Fruit fly (Drosophila melanogaster) whole organism, embryonic: ENCODE results near the gene Ire1.

Experiments used
- Antp ChIP-seq: fragments of 200-800 bp; sonication (Bioruptor generic); optimal IDR thresholded peaks from 3 replicates; lab custom pipeline; 2016; ENCODE audit warnings: missing biosample characterization, missing genetic modification characterization
- Atf6 ChIP-seq: fragments of 200-800 bp; sonication (Bioruptor generic); IDR thresholded peaks from 2 replicates; pipeline ENCODE4 v1.3.6; 2022; ENCODE audit warnings: missing biosample characterization, missing genetic modification characterization
- BEAF-32 ChIP-seq: fragments of 200-800 bp; sonication (Bioruptor generic); optimal IDR thresholded peaks from 3 replicates; lab custom pipeline; 2017; ENCODE audit warnings: missing biosample characterization, missing genetic modification characterization, mild to moderate bottlenecking, moderate library complexity, missing genetic modification reagents
- Bteb2 ChIP-seq: fragments of 200-800 bp; sonication (Bioruptor generic); optimal IDR thresholded peaks from 2 replicates; lab custom pipeline; 2016; ENCODE audit warnings: missing biosample characterization, missing genetic modification characterization
- CG10543 ChIP-seq: fragments of 200-800 bp; sonication (Bioruptor generic); optimal IDR thresholded peaks from 3 replicates; lab custom pipeline; 2017; ENCODE audit warnings: missing biosample characterization, mild to moderate bottlenecking, missing genetic modification characterization, moderate library complexity
- CG10565 ChIP-seq: fragments of 200-800 bp; sonication (Bioruptor generic); optimal IDR thresholded peaks from 3 replicates; lab custom pipeline; 2016; ENCODE audit warnings: missing biosample characterization, mild to moderate bottlenecking, missing genetic modification characterization
- CG10654 ChIP-seq: fragments of 200-800 bp; sonication (Bioruptor generic); optimal IDR thresholded peaks from 2 replicates; lab custom pipeline; 2016; ENCODE audit warnings: missing biosample characterization, missing genetic modification characterization
- CG11085 ChIP-seq: fragments of 200-800 bp; sonication (Bioruptor generic); IDR thresholded peaks from 2 replicates; pipeline ENCODE4 v1.3.6; 2022; ENCODE audit warnings: missing biosample characterization, missing genetic modification characterization
- CG12769 ChIP-seq: fragments of 200-800 bp; sonication (Bioruptor generic); optimal IDR thresholded peaks from 2 replicates; lab custom pipeline; 2019; ENCODE audit warnings: missing biosample characterization, mild to moderate bottlenecking, missing genetic modification characterization, moderate library complexity
- CG13287 ChIP-seq: fragments of 200-800 bp; sonication (Bioruptor generic); IDR thresholded peaks from 2 replicates; pipeline ENCODE4 v1.3.6; 2022; ENCODE audit warnings: missing biosample characterization, missing genetic modification characterization; ENCODE audit not compliant: partially characterized antibody
- CG15073 ChIP-seq: fragments of 200-800 bp; sonication (Bioruptor generic); optimal IDR thresholded peaks from 2 replicates; lab custom pipeline; 2016; ENCODE audit warnings: missing biosample characterization, missing genetic modification characterization
- CG1529 ChIP-seq: fragments of 200-800 bp; sonication (Bioruptor generic); optimal IDR thresholded peaks from 3 replicates; lab custom pipeline; 2018; ENCODE audit warnings: missing biosample characterization, missing genetic modification characterization
- CG16815 ChIP-seq: fragments of 200-800 bp; sonication (Bioruptor generic); optimal IDR thresholded peaks from 3 replicates; lab custom pipeline; 2017; ENCODE audit warnings: missing biosample characterization, mild to moderate bottlenecking, missing genetic modification characterization
- CG17328 ChIP-seq: fragments of 200-800 bp; sonication (Bioruptor generic); IDR thresholded peaks from 2 replicates; pipeline ENCODE4 v1.3.6; 2022; ENCODE audit warnings: missing biosample characterization, missing genetic modification characterization
- CG17912 ChIP-seq: fragments of 200-800 bp; sonication (Bioruptor generic); optimal IDR thresholded peaks from 2 replicates; lab custom pipeline; 2018; ENCODE audit warnings: missing biosample characterization, mild to moderate bottlenecking, missing genetic modification characterization
- CG18476 ChIP-seq: fragments of 200-800 bp; sonication (Bioruptor generic); optimal IDR thresholded peaks from 2 replicates; lab custom pipeline; 2016; ENCODE audit warnings: missing biosample characterization, mild to moderate bottlenecking, missing genetic modification characterization
- CG30431 ChIP-seq: fragments of 200-800 bp; sonication (Bioruptor generic); optimal IDR thresholded peaks from 2 replicates; lab custom pipeline; 2017; ENCODE audit warnings: missing biosample characterization, missing genetic modification characterization
- CG3847 ChIP-seq: fragments of 200-800 bp; sonication (Bioruptor generic); IDR thresholded peaks from 2 replicates; pipeline ENCODE4 v1.3.6; 2022; ENCODE audit warnings: missing biosample characterization, missing genetic modification characterization
- CG5245 ChIP-seq: fragments of 200-800 bp; sonication (Bioruptor generic); optimal IDR thresholded peaks from 3 replicates; lab custom pipeline; 2016; ENCODE audit warnings: missing biosample characterization, missing genetic modification characterization
- CG5953 ChIP-seq: fragments of 200-800 bp; sonication (Bioruptor generic); IDR thresholded peaks from 2 replicates; pipeline ENCODE4 v1.3.6; 2022; ENCODE audit warnings: missing biosample characterization, missing genetic modification characterization
- CG6254 ChIP-seq: fragments of 200-800 bp; sonication (Bioruptor generic); optimal IDR thresholded peaks from 3 replicates; lab custom pipeline; 2017; ENCODE audit warnings: mild to moderate bottlenecking, missing biosample characterization, missing genetic modification reagents, missing genetic modification characterization
- CG7271 ChIP-seq: fragments of 200-800 bp; sonication (Bioruptor generic); optimal IDR thresholded peaks from 2 replicates; lab custom pipeline; 2018; ENCODE audit warnings: missing biosample characterization, mild to moderate bottlenecking, missing genetic modification characterization, moderate library complexity
- CG7357 ChIP-seq: fragments of 200-800 bp; sonication (Bioruptor generic); IDR thresholded peaks from 3 replicates; pipeline ENCODE4 v1.3.6; 2022; ENCODE audit warnings: missing biosample characterization, missing genetic modification characterization
- CG7745 ChIP-seq: fragments of 200-800 bp; sonication (Bioruptor generic); optimal IDR thresholded peaks from 2 replicates; lab custom pipeline; 2018; ENCODE audit warnings: missing biosample characterization, mild to moderate bottlenecking, missing genetic modification characterization, moderate library complexity
- CG8089 ChIP-seq: fragments of 200-800 bp; sonication (Bioruptor generic); optimal IDR thresholded peaks from 3 replicates; lab custom pipeline; 2016; ENCODE audit warnings: missing biosample characterization, missing genetic modification characterization
- CG9727 ChIP-seq: fragments of 200-800 bp; sonication (Bioruptor generic); optimal IDR thresholded peaks from 3 replicates; lab custom pipeline; 2017; ENCODE audit warnings: missing biosample characterization, mild to moderate bottlenecking, missing genetic modification characterization
- CG9817 ChIP-seq: fragments of 200-800 bp; sonication (Bioruptor generic); optimal IDR thresholded peaks from 2 replicates; lab custom pipeline; 2018; ENCODE audit warnings: missing biosample characterization, mild to moderate bottlenecking, missing genetic modification characterization, moderate library complexity
- Drgx ChIP-seq: fragments of 200-800 bp; sonication (Bioruptor generic); IDR thresholded peaks from 2 replicates; pipeline ENCODE4 v1.3.6; 2022; ENCODE audit warnings: missing biosample characterization, missing genetic modification characterization
- Elba2 ChIP-seq: fragments of 200-800 bp; sonication (Bioruptor generic); optimal IDR thresholded peaks from 3 replicates; lab custom pipeline; 2016; ENCODE audit warnings: missing biosample characterization, missing genetic modification characterization
- H2.0 ChIP-seq: fragments of 200-800 bp; sonication (Bioruptor generic); IDR thresholded peaks from 2 replicates; pipeline ENCODE4 v1.3.6; 2022; ENCODE audit warnings: missing biosample characterization, missing genetic modification characterization
- Meics ChIP-seq: fragments of 200-800 bp; sonication (Bioruptor generic); optimal IDR thresholded peaks from 2 replicates; lab custom pipeline; 2017; ENCODE audit warnings: missing biosample characterization, mild to moderate bottlenecking, missing genetic modification characterization
- Nf-YA ChIP-seq: fragments of 200-800 bp; sonication (Bioruptor generic); IDR thresholded peaks from 2 replicates; pipeline ENCODE4 v1.3.6; 2022; ENCODE audit warnings: missing biosample characterization, missing genetic modification characterization
- Side ChIP-seq: fragments of 200-800 bp; sonication (Bioruptor generic); optimal IDR thresholded peaks from 2 replicates; lab custom pipeline; 2016; ENCODE audit warnings: missing biosample characterization, missing genetic modification characterization
- Xbp1 ChIP-seq: fragments of 200-800 bp; sonication (Bioruptor generic); optimal IDR thresholded peaks from 3 replicates; lab custom pipeline; 2016; ENCODE audit warnings: missing biosample characterization, mild to moderate bottlenecking, missing genetic modification characterization
- YL-1 ChIP-seq: fragments of 200-800 bp; sonication (Bioruptor generic); optimal IDR thresholded peaks from 3 replicates; lab custom pipeline; 2017; ENCODE audit warnings: missing biosample characterization, mild to moderate bottlenecking, missing genetic modification characterization
- ac ChIP-seq: fragments of 200-800 bp; sonication (Bioruptor generic); optimal IDR thresholded peaks from 3 replicates; lab custom pipeline; 2017; ENCODE audit warnings: missing biosample characterization, mild to moderate bottlenecking, missing genetic modification characterization
- cas ChIP-seq: fragments of 200-800 bp; sonication (Bioruptor generic); IDR thresholded peaks from 2 replicates; pipeline ENCODE4 v1.3.6; 2022; ENCODE audit warnings: missing biosample characterization, missing genetic modification characterization
- ems ChIP-seq: fragments of 200-800 bp; sonication (Bioruptor generic); optimal IDR thresholded peaks from 3 replicates; lab custom pipeline; 2016; ENCODE audit warnings: missing biosample characterization, missing genetic modification characterization
- fd64A ChIP-seq: fragments of 200-800 bp; sonication (Bioruptor generic); optimal IDR thresholded peaks from 3 replicates; lab custom pipeline; 2018; ENCODE audit warnings: missing biosample characterization, mild to moderate bottlenecking, missing genetic modification characterization
- gsb-n ChIP-seq: fragments of 200-800 bp; sonication (Bioruptor generic); optimal IDR thresholded peaks from 3 replicates; lab custom pipeline; 2018; ENCODE audit warnings: missing biosample characterization, mild to moderate bottlenecking, missing genetic modification characterization
- hbn ChIP-seq: fragments of 200-800 bp; sonication (Bioruptor generic); IDR thresholded peaks from 2 replicates; pipeline ENCODE4 v1.3.6; 2022; ENCODE audit warnings: missing biosample characterization, missing genetic modification characterization; ENCODE audit not compliant: partially characterized antibody
- maf-S ChIP-seq: fragments of 200-800 bp; sonication (Bioruptor generic); optimal IDR thresholded peaks from 2 replicates; lab custom pipeline; 2016; ENCODE audit warnings: missing biosample characterization, missing genetic modification characterization
- nerfin-1 ChIP-seq: fragments of 200-800 bp; sonication (Bioruptor generic); optimal IDR thresholded peaks from 3 replicates; lab custom pipeline; 2019; ENCODE audit warnings: missing biosample characterization, mild to moderate bottlenecking, missing genetic modification characterization, moderate library complexity
- p53 ChIP-seq: fragments of 200-800 bp; sonication (Bioruptor generic); optimal IDR thresholded peaks from 2 replicates; lab custom pipeline; 2016; ENCODE audit warnings: missing biosample characterization, missing genetic modification characterization
- pum ChIP-seq: fragments of 200-800 bp; sonication (Bioruptor generic); optimal IDR thresholded peaks from 2 replicates; lab custom pipeline; 2016; ENCODE audit warnings: missing biosample characterization, missing genetic modification characterization
- seq ChIP-seq: fragments of 200-800 bp; sonication (Bioruptor generic); IDR thresholded peaks from 2 replicates; pipeline ENCODE4 v1.3.6; 2022; ENCODE audit warnings: missing biosample characterization, missing genetic modification characterization
- slbo ChIP-seq: fragments of 200-800 bp; sonication (Bioruptor generic); IDR thresholded peaks from 2 replicates; pipeline ENCODE4 v1.3.6; 2022; ENCODE audit warnings: missing biosample characterization, missing genetic modification characterization
- so ChIP-seq: fragments of 200-800 bp; sonication (Bioruptor generic); IDR thresholded peaks from 3 replicates; pipeline ENCODE4 v1.3.6; 2022; ENCODE audit warnings: missing biosample characterization, missing genetic modification characterization
- tll ChIP-seq, 2 experiments: fragments of 200-800 bp in 1 of 2; fragments of >200 bp in 1 of 2; sonication (Bioruptor generic) in 1 of 2; optimal IDR thresholded peaks; 2 replicates each; lab custom pipeline; 2017 to 2019; ENCODE audit warnings: missing biosample characterization in 2 of 2, missing genetic modification characterization in 2 of 2, mild to moderate bottlenecking in 1 of 2, moderate library complexity in 1 of 2
- unc-4 ChIP-seq: fragments of 200-800 bp; sonication (Bioruptor generic); IDR thresholded peaks from 2 replicates; pipeline ENCODE4 v1.3.6; 2022; ENCODE audit warnings: missing biosample characterization, missing genetic modification characterization; ENCODE audit not compliant: partially characterized antibody

Gene Ire1

DNA sequence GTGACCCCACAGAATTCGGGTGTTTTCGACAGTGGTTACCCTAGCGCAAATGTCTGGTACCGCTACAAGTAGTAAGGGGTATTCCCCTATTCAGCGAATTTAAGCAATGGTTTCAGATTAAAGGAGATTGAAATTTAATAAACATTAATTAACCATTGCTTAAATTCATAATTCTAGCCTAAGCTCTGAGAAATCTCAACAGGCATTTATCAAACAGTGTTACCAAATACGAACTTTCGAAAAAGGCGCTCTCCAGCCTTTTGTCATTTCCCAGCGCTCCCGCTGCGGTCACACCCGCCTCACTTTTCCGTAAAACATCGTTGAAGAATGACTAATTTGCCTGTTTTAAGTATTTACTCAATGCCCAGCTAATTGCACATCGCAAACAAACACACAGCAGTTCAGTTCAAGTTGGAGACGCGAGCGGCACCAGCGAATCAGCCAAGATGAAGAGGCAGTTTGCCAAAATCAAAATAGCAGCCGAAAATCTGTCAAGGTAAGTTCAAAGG lies 43.8 kb upstream of the Ire1 start, which contains the start of the genes Surf6 and RhoGAP92B (continued):
- TF ChIP-seq CG13287 (GFP tag; lab: Robert Waterston, UW), result peak; percentile 78
- peak; percentile 70 for TF ChIP-seq Xbp1 (GFP tag; lab: Kevin White, UChicago)
- no peak for TF ChIP-seq CG7357 (GFP tag; lab: Robert Waterston, UW)
- TF ChIP-seq CG6254 (GFP tag; lab: Kevin White, UChicago), result peak; percentile 52
- TF ChIP-seq CG17328 (GFP tag; lab: Robert Waterston, UW), result peak; percentile 30; the same call in 1 of the 2 replicates
- TF ChIP-seq CG18476 (GFP tag; lab: Kevin White, UChicago), result peak; percentile 23
- no peak for TF ChIP-seq CG7745 (tag; lab: Kevin White, UChicago)
- TF ChIP-seq CG11085 (GFP tag; lab: Robert Waterston, UW), result no peak
- TF ChIP-seq CG17912 (GFP tag; lab: Kevin White, UChicago), result no peak
- TF ChIP-seq fd64A (GFP tag; lab: Kevin White, UChicago), result peak; percentile 23
- TF ChIP-seq pum (GFP tag; lab: Kevin White, UChicago), result peak; percentile 45
- TF ChIP-seq CG15073 (GFP tag; lab: Kevin White, UChicago), result no peak
- TF ChIP-seq H2.0 (GFP tag; lab: Robert Waterston, UW), result no peak
- TF ChIP-seq CG7271 (tag; lab: Kevin White, UChicago), result peak; percentile 5
- peak; percentile 58 for TF ChIP-seq gsb-n
- peak; percentile 47; the same call in 1 of the 2 replicates for TF ChIP-seq seq (GFP tag; lab: Robert Waterston, UW)
- TF ChIP-seq CG5953 (GFP tag; lab: Robert Waterston, UW), result 0 out of 2 replicates have a peak, but pooled peaks have one; percentile 27
- peak; percentile 67 for TF ChIP-seq Side (GFP tag; lab: Kevin White, UChicago)
- TF ChIP-seq CG3847 (GFP tag; lab: Robert Waterston, UW), result peak; percentile 86
- peak; percentile 82 for TF ChIP-seq CG10543
- TF ChIP-seq Bteb2 (GFP tag; lab: Kevin White, UChicago), result peak; percentile 58
- no peak for TF ChIP-seq CG16815
- TF ChIP-seq cas (GFP tag; lab: Robert Waterston, UW), result peak; percentile 54; the same call in 1 of the 2 replicates
- TF ChIP-seq CG9727 (GFP tag; lab: Kevin White, UChicago), result peak; percentile 68
- peak; percentile 43 for TF ChIP-seq Elba2
- peak; percentile 38 for TF ChIP-seq slbo (GFP tag; lab: Robert Waterston, UW)
- TF ChIP-seq CG30431 (GFP tag; lab: Kevin White, UChicago), result no peak
- peak; percentile 69 for TF ChIP-seq Meics (GFP tag; lab: Kevin White, UChicago)
- TF ChIP-seq maf-S (GFP tag; lab: Kevin White, UChicago), result peak; percentile 19
- TF ChIP-seq Antp, result peak; percentile 45
- TF ChIP-seq CG12769, result peak; percentile 22
- TF ChIP-seq tll (GFP tag; optimal IDR thresholded peaks at IDR 0.05; lab: Kevin White, UChicago), result no peak
- TF ChIP-seq CG8089, result peak; percentile 49
- TF ChIP-seq CG10654 (GFP tag; lab: Kevin White, UChicago), result peak; percentile 54
- no peak for TF ChIP-seq CG10565 (GFP tag; lab: Kevin White, UChicago)
- peak; percentile 53; the same call in 1 of the 3 replicates for TF ChIP-seq so (GFP tag; lab: Robert Waterston, UW)
- peak; percentile 54 for TF ChIP-seq nerfin-1 (tag; lab: Kevin White, UChicago)
- TF ChIP-seq Drgx (GFP tag; lab: Robert Waterston, UW), result peak; percentile 27; the same call in 1 of the 2 replicates
- no peak for TF ChIP-seq ac (GFP tag; lab: Kevin White, UChicago)
- peak; percentile 60 for TF ChIP-seq BEAF-32 (GFP tag; lab: Kevin White, UChicago)
- peak; percentile 63; the same call in 1 of the 2 replicates for TF ChIP-seq Atf6 (GFP tag; lab: Robert Waterston, UW)
- TF ChIP-seq hbn (GFP tag; lab: Robert Waterston, UW), result 0 out of 2 replicates have a peak, but pooled peaks have one; percentile 18
- TF ChIP-seq CG5245 (GFP tag; lab: Kevin White, UChicago), result peak; percentile 17
- TF ChIP-seq Nf-YA (GFP tag; lab: Robert Waterston, UW), result no peak
- TF ChIP-seq unc-4 (GFP tag; lab: Robert Waterston, UW), result peak; percentile 45; the same call in 1 of the 2 replicates
- TF ChIP-seq p53 (GFP tag; lab: Kevin White, UChicago), result peak; percentile 55
- peak; percentile 92 for TF ChIP-seq YL-1 (GFP tag; lab: Kevin White, UChicago)
- peak; percentile 41 for TF ChIP-seq CG1529 (GFP tag; lab: Kevin White, UChicago)
- peak; percentile 60 for TF ChIP-seq ems (GFP tag; lab: Kevin White, UChicago)
- peak; percentile 31 for TF ChIP-seq CG9817 (tag; lab: Kevin White, UChicago)
